Fruit fly (Drosophila melanogaster) S2 (cell line): ENCODE results near the gene CG32170.

Experiments
- CG8478 ChIP-seq: fragments of >200 bp; optimal IDR thresholded peaks from 2 replicates; lab custom pipeline; 2018
- CTCF ChIP-seq, 2 experiments: fragments of >200 bp; optimal IDR thresholded peaks; 2 replicates each; lab custom pipeline; 2018

DNA sequence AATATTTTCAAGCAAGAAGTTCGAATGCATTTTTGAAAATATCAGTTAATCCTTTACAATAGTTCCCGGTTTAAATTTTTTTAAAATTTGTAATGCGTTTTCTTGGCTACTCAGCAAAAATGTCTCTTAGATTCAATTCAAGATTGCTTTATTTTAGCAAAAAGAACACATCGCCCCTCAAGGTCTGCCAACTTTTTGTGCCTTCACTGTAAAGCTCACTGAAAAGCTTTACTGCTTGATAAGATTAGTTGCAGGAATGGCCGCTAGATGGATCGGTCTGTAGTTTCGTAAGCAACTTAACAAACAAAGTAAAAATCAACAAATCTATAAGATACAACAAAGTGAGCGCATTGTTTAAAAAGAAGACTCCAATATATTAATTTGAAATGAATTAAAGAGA, 6.9 kb downstream of the CG32170 start:
- TF ChIP-seq CTCF (optimal IDR thresholded peaks at IDR 0.05; lab: Kevin White, UChicago) (peak in 1 of 2 experiments; percentile 59), CG8478 (lab: Kevin White, UChicago) (no peak)
